Worm (Caenorhabditis elegans): Measurements from ENCODE around the gene Y116A8C.20.
"Not testable (repeated sequence)": the region's sequence is repeated elsewhere in the genome, so short reads cannot be mapped to it uniquely, and the experiment has no call there.

ce11 chrIV:17064937-17065336, 24.2 kb downstream of the Y116A8C.20 start, which contains the start of gene Y116A8C.465:
- not testable (repeated sequence) for TF ChIP-seq tra-4 (tag; optimal IDR thresholded peaks at IDR 0.05); ama-1 (optimal IDR thresholded peaks at IDR 0.05); tbx-11 (GFP tag; IDR thresholded peaks at IDR 0.05); ceh-13 (GFP tag; optimal IDR thresholded peaks at IDR 0.05); scrt-1 (GFP tag; IDR thresholded peaks at IDR 0.05)
